Worm (Caenorhabditis elegans) whole organism, young adult: ENCODE results near the gene gstk-1.

Experiments
- D2030.7 ChIP-seq: fragments of 200-800 bp; sonication (Bioruptor generic); IDR thresholded peaks from 2 replicates; pipeline ENCODE4 v1.3.6; 2022; ENCODE audit warnings: missing genetic modification reagents, missing genetic modification characterization, missing compliant biosample characterization
- F10E7.11 ChIP-seq: sonication (generic microtip); optimal IDR thresholded peaks from 2 replicates; lab custom pipeline; 2017; ENCODE audit warnings: mild to moderate bottlenecking, missing genetic modification characterization, moderate library complexity, missing compliant biosample characterization
- F33H1.4 ChIP-seq: fragments of 200-800 bp; sonication (Bioruptor generic); IDR thresholded peaks from 2 replicates; pipeline ENCODE4 v1.3.6; 2022; ENCODE audit warnings: missing genetic modification reagents, missing genetic modification characterization, missing compliant biosample characterization
- F39B2.1 ChIP-seq: fragments of 200-800 bp; sonication (Bioruptor generic); IDR thresholded peaks from 2 replicates; pipeline ENCODE4 v1.3.6; 2022; ENCODE audit warnings: missing genetic modification reagents, missing genetic modification characterization, missing compliant biosample characterization
- F57A8.1 ChIP-seq: fragments of 200-800 bp; sonication (Bioruptor generic); optimal IDR thresholded peaks from 2 replicates; lab custom pipeline; 2018; ENCODE audit warnings: mild to moderate bottlenecking, missing genetic modification characterization, moderate library complexity, missing compliant biosample characterization
- F57C9.4 ChIP-seq: sonication (generic microtip); optimal IDR thresholded peaks from 2 replicates; lab custom pipeline; 2017; ENCODE audit warnings: mild to moderate bottlenecking, missing genetic modification characterization, missing compliant biosample characterization
- Y56A3A.18 ChIP-seq: fragments of 200-800 bp; sonication (Bioruptor generic); IDR thresholded peaks from 2 replicates; pipeline ENCODE4 v1.3.6; 2022; ENCODE audit warnings: missing genetic modification reagents, missing genetic modification characterization, missing compliant biosample characterization
- ama-1 ChIP-seq, 3 experiments: fragments of 150-350 bp in 1 of 3; sonication (generic microtip) in 2 of 3; optimal IDR thresholded peaks; 2 replicates each; lab custom pipeline; 2014 to 2018; ENCODE audit warnings: missing biosample characterization in 2 of 3, missing genetic modification characterization in 2 of 3, missing genetic modification reagents in 2 of 3
- aptf-3 ChIP-seq: fragments of 200-800 bp; sonication (Bioruptor generic); IDR thresholded peaks from 2 replicates; pipeline ENCODE4 v1.3.6; 2022; ENCODE audit warnings: missing genetic modification characterization, missing compliant biosample characterization
- atf-7 ChIP-seq: sonication (generic microtip); optimal IDR thresholded peaks from 2 replicates; lab custom pipeline; 2017; ENCODE audit warnings: mild to moderate bottlenecking, missing genetic modification characterization, missing compliant biosample characterization
- attf-3 ChIP-seq: fragments of 200-800 bp; sonication (Bioruptor generic); conservative IDR thresholded peaks from 2 replicates; pipeline ENCODE4 v1.3.6; 2022; ENCODE audit warnings: missing genetic modification reagents, missing genetic modification characterization, missing compliant biosample characterization
- attf-6 ChIP-seq: fragments of 200-800 bp; sonication (Bioruptor generic); IDR thresholded peaks from 2 replicates; pipeline ENCODE4 v1.3.6; 2022; ENCODE audit warnings: missing genetic modification reagents, missing genetic modification characterization, missing compliant biosample characterization
- bed-2 ChIP-seq: fragments of 200-800 bp; sonication (Bioruptor generic); IDR thresholded peaks from 2 replicates; pipeline ENCODE4 v1.3.6; 2022; ENCODE audit warnings: missing genetic modification reagents, missing genetic modification characterization, missing compliant biosample characterization
- cebp-1 ChIP-seq, 2 experiments: fragments of 200-800 bp in 1 of 2; sonication (Bioruptor generic) in 1 of 2; sonication (generic microtip) in 1 of 2; IDR thresholded peaks in 1 of 2; optimal IDR thresholded peaks in 1 of 2; 2 replicates each; pipeline versions ENCODE4 v1.3.6 to Lab custom; 2017 to 2022; ENCODE audit warnings: missing compliant biosample characterization in 2 of 2, missing genetic modification characterization in 2 of 2, mild to moderate bottlenecking in 1 of 2, missing genetic modification reagents in 1 of 2, moderate library complexity in 1 of 2
- ceh-79 ChIP-seq: sonication (generic microtip); optimal IDR thresholded peaks from 2 replicates; lab custom pipeline; 2017; ENCODE audit warnings: mild to moderate bottlenecking, missing genetic modification characterization, missing compliant biosample characterization
- ceh-91 ChIP-seq: fragments of 200-800 bp; sonication (Bioruptor generic); IDR thresholded peaks from 2 replicates; pipeline ENCODE4 v1.3.6; 2022; ENCODE audit warnings: missing genetic modification reagents, missing genetic modification characterization, missing compliant biosample characterization
- dpff-1 ChIP-seq: sonication (generic microtip); optimal IDR thresholded peaks from 2 replicates; lab custom pipeline; 2017; ENCODE audit warnings: mild to moderate bottlenecking, missing genetic modification characterization, missing compliant biosample characterization
- dpl-1 ChIP-seq: fragments of 150-350 bp; optimal IDR thresholded peaks from 2 replicates; lab custom pipeline; 2014; ENCODE audit warnings: missing biosample characterization, missing genetic modification reagents, missing genetic modification characterization
- egl-18 ChIP-seq: fragments of 200-800 bp; sonication (Bioruptor generic); IDR thresholded peaks from 2 replicates; pipeline ENCODE4 v1.3.6; 2022; ENCODE audit warnings: missing genetic modification reagents, missing genetic modification characterization, missing compliant biosample characterization
- egrh-3 ChIP-seq: fragments of 200-800 bp; sonication (Bioruptor generic); IDR thresholded peaks from 2 replicates; pipeline ENCODE4 v1.3.6; 2022; ENCODE audit warnings: missing genetic modification reagents, missing genetic modification characterization, missing compliant biosample characterization
- ekl-4 ChIP-seq: fragments of 200-800 bp; sonication (Bioruptor generic); IDR thresholded peaks from 2 replicates; pipeline ENCODE4 v1.3.6; 2022; ENCODE audit warnings: missing genetic modification reagents, missing genetic modification characterization, missing compliant biosample characterization
- fkh-3 ChIP-seq: sonication (generic microtip); optimal IDR thresholded peaks from 2 replicates; lab custom pipeline; 2016; ENCODE audit warnings: mild to moderate bottlenecking, missing genetic modification characterization, missing compliant biosample characterization
- gei-17 ChIP-seq: fragments of 200-800 bp; sonication (Bioruptor generic); optimal IDR thresholded peaks from 2 replicates; lab custom pipeline; 2018; ENCODE audit warnings: mild to moderate bottlenecking, missing genetic modification characterization, missing compliant biosample characterization
- hlh-12 ChIP-seq: sonication (generic microtip); optimal IDR thresholded peaks from 2 replicates; lab custom pipeline; 2016; ENCODE audit warnings: missing genetic modification characterization, missing compliant biosample characterization
- hmg-1.2 ChIP-seq: fragments of 200-800 bp; sonication (Bioruptor generic); IDR thresholded peaks from 2 replicates; pipeline ENCODE4 v1.3.6; 2022; ENCODE audit warnings: missing genetic modification reagents, missing genetic modification characterization, missing compliant biosample characterization
- lsl-1 ChIP-seq: fragments of 200-800 bp; sonication (Bioruptor generic); optimal IDR thresholded peaks from 2 replicates; lab custom pipeline; 2018; ENCODE audit warnings: mild to moderate bottlenecking, missing genetic modification characterization, moderate library complexity, missing compliant biosample characterization
- lsy-27 ChIP-seq: sonication (generic microtip); optimal IDR thresholded peaks from 2 replicates; lab custom pipeline; 2017; ENCODE audit warnings: missing genetic modification characterization, mild to moderate bottlenecking, missing compliant biosample characterization, antibody characterized with exemption, missing genotype, borderline replicate concordance; ENCODE audit not compliant: insufficient read depth
- madf-6 ChIP-seq: fragments of 200-800 bp; sonication (Bioruptor generic); IDR thresholded peaks from 2 replicates; pipeline ENCODE4 v1.3.6; 2022; ENCODE audit warnings: missing genetic modification reagents, missing genetic modification characterization, missing compliant biosample characterization
- mel-28 ChIP-seq: sonication (generic microtip); optimal IDR thresholded peaks from 2 replicates; lab custom pipeline; 2016; ENCODE audit warnings: borderline replicate concordance, mild to moderate bottlenecking, missing genetic modification characterization, missing compliant biosample characterization
- mes-4 ChIP-seq: sonication (generic microtip); optimal IDR thresholded peaks from 2 replicates; lab custom pipeline; 2016; ENCODE audit warnings: missing genotype, missing genetic modification characterization, missing compliant biosample characterization
- nfya-1 ChIP-seq: sonication (generic microtip); optimal IDR thresholded peaks from 2 replicates; lab custom pipeline; 2017; ENCODE audit warnings: antibody characterized with exemption, missing compliant biosample characterization, missing genetic modification characterization, borderline replicate concordance; ENCODE audit not compliant: insufficient read depth
- nfya-2 ChIP-seq: fragments of 200-800 bp; sonication (Bioruptor generic); IDR thresholded peaks from 2 replicates; pipeline ENCODE4 v1.3.6; 2022; ENCODE audit warnings: missing genetic modification reagents, missing genetic modification characterization, missing compliant biosample characterization
- nfyb-1 ChIP-seq: fragments of 200-800 bp; sonication (Bioruptor generic); IDR thresholded peaks from 2 replicates; pipeline ENCODE4 v1.3.6; 2022; ENCODE audit warnings: missing genetic modification reagents, missing genetic modification characterization, missing compliant biosample characterization
- nhr-179 ChIP-seq: sonication (generic microtip); optimal IDR thresholded peaks from 2 replicates; lab custom pipeline; 2016; ENCODE audit warnings: mild to moderate bottlenecking, missing genetic modification characterization, missing compliant biosample characterization
- pbrm-1 ChIP-seq: fragments of 200-800 bp; sonication (Bioruptor generic); IDR thresholded peaks from 2 replicates; pipeline ENCODE4 v1.3.6; 2022; ENCODE audit warnings: missing genetic modification reagents, missing genetic modification characterization, missing compliant biosample characterization
- rpc-1 ChIP-seq, 2 experiments: fragments of 150-350 bp in 1 of 2; sonication (generic microtip) in 1 of 2; optimal IDR thresholded peaks; 2 replicates each; lab custom pipeline; 2014 to 2018; ENCODE audit warnings: missing biosample characterization in 1 of 2, missing genetic modification characterization in 1 of 2, missing genetic modification reagents in 1 of 2, missing genotype in 1 of 2
- sea-2 ChIP-seq: fragments of 200-800 bp; sonication (Bioruptor generic); IDR thresholded peaks from 2 replicates; pipeline ENCODE4 v1.3.6; 2022; ENCODE audit warnings: missing genetic modification characterization, missing compliant biosample characterization
- snpc-1.3 ChIP-seq: sonication (generic microtip); optimal IDR thresholded peaks from 2 replicates; lab custom pipeline; 2017; ENCODE audit warnings: missing genetic modification characterization, mild to moderate bottlenecking, missing compliant biosample characterization, antibody characterized with exemption, moderate library complexity, missing genotype, missing genetic modification reagents; ENCODE audit not compliant: insufficient read depth
- unc-130 ChIP-seq: sonication (generic microtip); optimal IDR thresholded peaks from 2 replicates; lab custom pipeline; 2016; ENCODE audit warnings: missing genetic modification reagents, missing genetic modification characterization, missing compliant biosample characterization
- xnd-1 ChIP-seq: sonication (generic microtip); optimal IDR thresholded peaks from 2 replicates; lab custom pipeline; 2016; ENCODE audit warnings: missing genotype, missing genetic modification reagents, missing genetic modification characterization, missing compliant biosample characterization
- ztf-18 ChIP-seq: sonication (generic microtip); optimal IDR thresholded peaks from 2 replicates; lab custom pipeline; 2016; ENCODE audit warnings: missing genotype, mild to moderate bottlenecking, missing genetic modification characterization, missing compliant biosample characterization
- ztf-22 ChIP-seq: fragments of 200-800 bp; sonication (Bioruptor generic); optimal IDR thresholded peaks from 2 replicates; lab custom pipeline; 2018; ENCODE audit warnings: mild to moderate bottlenecking, missing genetic modification characterization, moderate library complexity, missing compliant biosample characterization
- ztf-6 ChIP-seq: fragments of 200-800 bp; sonication (Bioruptor generic); IDR thresholded peaks from 2 replicates; pipeline ENCODE4 v1.3.6; 2022; ENCODE audit warnings: missing genetic modification reagents, missing genetic modification characterization, missing compliant biosample characterization

Gene gstk-1

ce11 chrII:9646122-9646555 is 10.4 kb upstream of the gstk-1 start (continued):
- TF ChIP-seq dpl-1 (GFP tag; lab: Kevin White, UChicago) (no peak), F33H1.4 (no peak), gei-17 (GFP tag; lab: Kevin White, UChicago) (peak; percentile 18), lsl-1 (GFP tag; lab: Kevin White, UChicago) (no peak), ztf-6 (GFP tag; lab: Robert Waterston, UW) (no peak), ztf-22 (GFP tag; lab: Kevin White, UChicago) (no peak), D2030.7 (GFP tag; lab: Robert Waterston, UW) (no peak), hmg-1.2 (peak; percentile 78), snpc-1.3 (tag; lab: Kevin White, UChicago) (no peak), mes-4 (tag; lab: Kevin White, UChicago) (no peak), bed-2 (GFP tag; lab: Robert Waterston, UW) (no peak), rpc-1 (optimal IDR thresholded peaks at IDR 0.05; lab: Kevin White, UChicago) (no peak), rpc-1 (tag; optimal IDR thresholded peaks at IDR 0.05; lab: Kevin White, UChicago) (no peak), nfya-1 (no peak), nfya-2 (no peak), hlh-12 (tag; lab: Kevin White, UChicago) (no peak), ztf-18 (tag; lab: Kevin White, UChicago) (no peak), F39B2.1 (GFP tag; lab: Robert Waterston, UW) (no peak), attf-6 (GFP tag; lab: Robert Waterston, UW) (no peak), mel-28 (tag; lab: Kevin White, UChicago) (no peak), lsy-27 (tag; lab: Kevin White, UChicago) (no peak), nfyb-1 (peak; percentile 64; the same call in 1 of the 2 replicates), aptf-3 (no peak), F57A8.1 (GFP tag; lab: Kevin White, UChicago) (no peak), Y56A3A.18 (no peak), atf-7 (tag; lab: Kevin White, UChicago) (no peak), ama-1 (optimal IDR thresholded peaks at IDR 0.05; lab: Kevin White, UChicago) (no peak), ama-1 (GFP tag; optimal IDR thresholded peaks at IDR 0.05; lab: Kevin White, UChicago) (no peak), attf-3 (GFP tag; lab: Robert Waterston, UW) (peak; percentile 26; the same call in 1 of the 2 replicates), fkh-3 (tag; lab: Kevin White, UChicago) (no peak), F10E7.11 (tag; lab: Kevin White, UChicago) (no peak), madf-6 (GFP tag; lab: Robert Waterston, UW) (no peak), egl-18 (GFP tag; lab: Robert Waterston, UW) (no peak), ceh-79 (no peak), dpff-1 (tag; lab: Kevin White, UChicago) (no peak), egrh-3 (GFP tag; lab: Robert Waterston, UW) (peak; percentile 46; the same call in 1 of the 2 replicates), pbrm-1 (GFP tag; lab: Robert Waterston, UW) (peak; percentile 21; the same call in 1 of the 2 replicates), F57C9.4 (tag; lab: Kevin White, UChicago) (no peak), unc-130 (GFP tag; lab: Kevin White, UChicago) (no peak), ceh-91 (GFP tag; lab: Robert Waterston, UW) (no peak), xnd-1 (tag; lab: Kevin White, UChicago) (no peak), ekl-4 (no peak), sea-2 (GFP tag; lab: Robert Waterston, UW) (0 out of 2 replicates have a peak, but pooled peaks have one; percentile 31), cebp-1 (GFP tag; IDR thresholded peaks at IDR 0.05; lab: Robert Waterston, UW) (no peak), cebp-1 (tag; optimal IDR thresholded peaks at IDR 0.05; lab: Kevin White, UChicago) (peak; percentile 64), nhr-179 (tag; lab: Kevin White, UChicago) (no peak)
- TF ChIP-seq, all 124 proteins: peak for 27
